Fruit fly (Drosophila melanogaster): ENCODE results near the gene CG12576.
A peak's percentile ranks its signal among the peaks of the same experiment; 100 is the strongest.

DNA sequence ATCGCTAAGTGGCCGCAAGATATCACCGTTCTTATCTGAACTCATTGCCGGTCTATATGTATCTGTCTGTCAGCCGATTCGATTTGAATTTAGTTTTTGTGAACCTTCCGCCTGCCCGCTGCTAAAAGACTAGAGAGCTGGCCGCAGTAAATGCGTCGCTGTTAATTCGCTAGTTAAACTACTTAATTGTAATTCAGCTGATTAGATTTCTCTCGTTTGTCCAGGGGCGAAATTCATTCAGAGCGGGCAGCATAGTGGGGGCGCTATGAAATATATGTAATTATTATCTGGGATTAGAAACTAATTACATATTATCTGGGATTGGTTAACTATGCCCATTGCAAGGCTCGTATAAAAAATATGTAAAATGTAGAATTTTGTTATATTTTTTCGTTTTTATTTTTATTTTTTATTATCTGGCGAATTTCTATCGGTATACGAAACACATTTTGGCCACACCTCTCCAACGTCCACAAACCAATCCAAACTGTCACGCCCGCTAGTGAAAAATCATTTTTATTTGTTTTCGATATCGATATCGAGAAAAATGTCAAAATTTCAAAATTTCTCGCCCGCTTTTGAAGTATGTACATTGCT is 32.9 kb downstream of the CG12576 start, which contains the start of the genes CG14615 and tilB:
- TF ChIP-seq CG32532 (GFP tag; IDR thresholded peaks at IDR 0.05) (peak; percentile 58), CrebB (tag; optimal IDR thresholded peaks at IDR 0.05) (no peak), CG17802 (tag; optimal IDR thresholded peaks at IDR 0.05) (no peak), Sox100B (GFP tag; optimal IDR thresholded peaks at IDR 0.05) (no peak), CG15479 (GFP tag; optimal IDR thresholded peaks at IDR 0.05) (no peak), Sox102F (GFP tag; optimal IDR thresholded peaks at IDR 0.05) (no peak), lov (optimal IDR thresholded peaks at IDR 0.05) (no peak), lov (GFP tag; IDR thresholded peaks at IDR 0.05) (no peak), bsh (GFP tag; optimal IDR thresholded peaks at IDR 0.05) (no peak), bcd (GFP tag; optimal IDR thresholded peaks at IDR 0.05) (no peak)

Data from whole organism, embryonic.